Fruit fly (Drosophila melanogaster) whole organism, embryonic: ENCODE data around the gene Vps2.

Experiments used
- CG1024 ChIP-seq: fragments of 200-800 bp; sonication (Bioruptor generic); IDR thresholded peaks from 2 replicates; pipeline ENCODE4 v1.3.6; 2022; ENCODE audit warnings: missing biosample characterization, missing genetic modification characterization
- CG10366 ChIP-seq: fragments of 200-800 bp; sonication (Bioruptor generic); IDR thresholded peaks from 2 replicates; pipeline ENCODE4 v1.3.6; 2022; ENCODE audit warnings: missing biosample characterization, missing genetic modification characterization
- CG10979 ChIP-seq: fragments of 200-800 bp; sonication (Bioruptor generic); optimal IDR thresholded peaks from 2 replicates; lab custom pipeline; 2018; ENCODE audit warnings: missing biosample characterization, mild to moderate bottlenecking, missing genetic modification characterization, moderate library complexity
- CG11560 ChIP-seq: fragments of 200-800 bp; sonication (Bioruptor generic); IDR thresholded peaks from 3 replicates; pipeline ENCODE4 v1.3.6; 2022; ENCODE audit warnings: missing biosample characterization, missing genetic modification characterization
- CG12942 ChIP-seq: fragments of 200-800 bp; sonication (Bioruptor generic); optimal IDR thresholded peaks from 3 replicates; lab custom pipeline; 2016; ENCODE audit warnings: missing biosample characterization, missing genetic modification characterization
- CG14050 ChIP-seq: fragments of 200-800 bp; sonication (Bioruptor generic); IDR thresholded peaks from 3 replicates; pipeline ENCODE4 v1.3.6; 2022; ENCODE audit warnings: missing biosample characterization, missing genetic modification characterization
- CG17612 ChIP-seq: fragments of 200-800 bp; sonication (Bioruptor generic); IDR thresholded peaks from 2 replicates; pipeline ENCODE4 v1.3.6; 2022; ENCODE audit warnings: missing biosample characterization, missing genetic modification characterization
- CG17802 ChIP-seq: fragments of 200-800 bp; sonication (Bioruptor generic); optimal IDR thresholded peaks from 2 replicates; lab custom pipeline; 2018; ENCODE audit warnings: missing biosample characterization, mild to moderate bottlenecking, missing genetic modification characterization, moderate library complexity
- CG1792 ChIP-seq: fragments of 200-800 bp; sonication (Bioruptor generic); optimal IDR thresholded peaks from 2 replicates; lab custom pipeline; 2016; ENCODE audit warnings: missing biosample characterization, missing genetic modification characterization
- CG18764 ChIP-seq: fragments of 200-800 bp; sonication (Bioruptor generic); optimal IDR thresholded peaks from 3 replicates; lab custom pipeline; 2016; ENCODE audit warnings: missing biosample characterization, missing genetic modification characterization
- CG2120 ChIP-seq: fragments of 200-800 bp; sonication (Bioruptor generic); optimal IDR thresholded peaks from 3 replicates; lab custom pipeline; 2016; ENCODE audit warnings: missing biosample characterization, missing genetic modification characterization
- CG2875 ChIP-seq: fragments of 200-800 bp; sonication (Bioruptor generic); optimal IDR thresholded peaks from 2 replicates; lab custom pipeline; 2017; ENCODE audit warnings: missing biosample characterization, mild to moderate bottlenecking, missing genetic modification characterization, missing genetic modification reagents
- CG31388 ChIP-seq: fragments of 200-800 bp; sonication (Bioruptor generic); optimal IDR thresholded peaks from 2 replicates; lab custom pipeline; 2016; ENCODE audit warnings: missing biosample characterization, missing genetic modification characterization
- CG31441 ChIP-seq: fragments of 200-800 bp; sonication (Bioruptor generic); IDR thresholded peaks from 2 replicates; pipeline ENCODE4 v1.3.6; 2022; ENCODE audit warnings: missing biosample characterization, missing genetic modification characterization
- CG32532 ChIP-seq: fragments of 200-800 bp; sonication (Bioruptor generic); IDR thresholded peaks from 2 replicates; pipeline ENCODE4 v1.3.6; 2022; ENCODE audit warnings: missing biosample characterization, missing genetic modification characterization
- CG34376 ChIP-seq: fragments of 200-800 bp; sonication (Bioruptor generic); optimal IDR thresholded peaks from 2 replicates; lab custom pipeline; 2018; ENCODE audit warnings: missing biosample characterization, mild to moderate bottlenecking, missing genetic modification characterization
- CG34422 ChIP-seq: fragments of 200-800 bp; sonication (Bioruptor generic); IDR thresholded peaks from 3 replicates; pipeline ENCODE4 v1.3.6; 2022; ENCODE audit warnings: missing biosample characterization, missing genetic modification characterization
- CG6175 ChIP-seq: fragments of 200-800 bp; sonication (Bioruptor generic); IDR thresholded peaks from 3 replicates; pipeline ENCODE4 v1.3.6; 2022; ENCODE audit warnings: missing biosample characterization, missing genetic modification characterization
- CG7372 ChIP-seq: fragments of 200-800 bp; sonication (Bioruptor generic); IDR thresholded peaks from 2 replicates; pipeline ENCODE4 v1.3.6; 2022; ENCODE audit warnings: missing biosample characterization, missing genetic modification characterization
- CG7987 ChIP-seq: fragments of 200-800 bp; sonication (Bioruptor generic); optimal IDR thresholded peaks from 2 replicates; lab custom pipeline; 2018; ENCODE audit warnings: missing biosample characterization, mild to moderate bottlenecking, missing genetic modification characterization, moderate library complexity
- CG9215 ChIP-seq: fragments of 200-800 bp; sonication (Bioruptor generic); IDR thresholded peaks from 2 replicates; pipeline ENCODE4 v1.3.6; 2022; ENCODE audit warnings: missing biosample characterization, missing genetic modification characterization
- Dref ChIP-seq: fragments of 200-800 bp; sonication (Bioruptor generic); IDR thresholded peaks from 2 replicates; pipeline ENCODE4 v1.3.6; 2022; ENCODE audit warnings: missing biosample characterization, missing genetic modification characterization
- HLH4C ChIP-seq: fragments of 200-800 bp; sonication (Bioruptor generic); IDR thresholded peaks from 3 replicates; pipeline ENCODE4 v1.3.6; 2022; ENCODE audit warnings: missing biosample characterization, missing genetic modification characterization; ENCODE audit not compliant: partially characterized antibody
- Hr3 ChIP-seq: fragments of 200-800 bp; sonication (Bioruptor generic); optimal IDR thresholded peaks from 3 replicates; lab custom pipeline; 2016; ENCODE audit warnings: missing biosample characterization, missing genetic modification characterization
- MTF-1 ChIP-seq: fragments of 200-800 bp; sonication (Bioruptor generic); optimal IDR thresholded peaks from 2 replicates; lab custom pipeline; 2018; ENCODE audit warnings: missing biosample characterization, mild to moderate bottlenecking, missing genetic modification characterization, borderline replicate concordance
- Med ChIP-seq: fragments of 200-800 bp; sonication (Bioruptor generic); peaks from one replicate; lab custom pipeline; 2016; ENCODE audit warnings: missing biosample characterization, missing genetic modification characterization, mild to moderate bottlenecking, inconsistent platforms, moderate library complexity
- Nf-YB ChIP-seq: fragments of 200-800 bp; sonication (Bioruptor generic); optimal IDR thresholded peaks from 3 replicates; lab custom pipeline; 2019; ENCODE audit warnings: missing biosample characterization, mild to moderate bottlenecking, missing genetic modification characterization, moderate library complexity
- Ravus ChIP-seq: fragments of 200-800 bp; sonication (Bioruptor generic); IDR thresholded peaks from 2 replicates; pipeline ENCODE4 v1.3.6; 2022; ENCODE audit warnings: missing biosample characterization, missing genetic modification characterization
- Rfx ChIP-seq: fragments of 200-800 bp; sonication (Bioruptor generic); IDR thresholded peaks from 2 replicates; pipeline ENCODE4 v1.3.6; 2022; ENCODE audit warnings: missing biosample characterization, missing genetic modification characterization
- Sry-β ChIP-seq: fragments of 200-800 bp; sonication (Bioruptor generic); optimal IDR thresholded peaks from 2 replicates; lab custom pipeline; 2018; ENCODE audit warnings: missing biosample characterization, mild to moderate bottlenecking, missing genetic modification characterization, moderate library complexity
- ara ChIP-seq: fragments of 200-800 bp; sonication (Bioruptor generic); IDR thresholded peaks from 2 replicates; pipeline ENCODE4 v1.3.6; 2022; ENCODE audit warnings: missing biosample characterization, missing genetic modification characterization
- bcd ChIP-seq: fragments of 200-800 bp; sonication (Bioruptor generic); optimal IDR thresholded peaks from 2 replicates; lab custom pipeline; 2017; ENCODE audit warnings: missing biosample characterization, mild to moderate bottlenecking, missing genetic modification characterization
- btn ChIP-seq: fragments of 200-800 bp; sonication (Bioruptor generic); optimal IDR thresholded peaks from 2 replicates; lab custom pipeline; 2016; ENCODE audit warnings: missing biosample characterization, missing genetic modification characterization
- cad ChIP-seq: fragments of >200 bp; optimal IDR thresholded peaks from 2 replicates; lab custom pipeline; 2017; ENCODE audit warnings: missing biosample characterization, missing genetic modification characterization
- dmrt11E ChIP-seq: fragments of 200-800 bp; sonication (Bioruptor generic); optimal IDR thresholded peaks from 3 replicates; lab custom pipeline; 2018; ENCODE audit warnings: missing biosample characterization, mild to moderate bottlenecking, missing genetic modification characterization, moderate library complexity
- gem ChIP-seq: fragments of 200-800 bp; sonication (Bioruptor generic); optimal IDR thresholded peaks from 2 replicates; lab custom pipeline; 2019; ENCODE audit warnings: missing biosample characterization, mild to moderate bottlenecking, missing genetic modification characterization, moderate library complexity
- gsb ChIP-seq: fragments of 200-800 bp; sonication (Bioruptor generic); IDR thresholded peaks from 2 replicates; pipeline ENCODE4 v1.3.6; 2022; ENCODE audit warnings: missing biosample characterization, missing genetic modification characterization
- hb ChIP-seq: fragments of 200-800 bp; sonication (Bioruptor generic); IDR thresholded peaks from 3 replicates; pipeline ENCODE4 v1.3.6; 2022; ENCODE audit warnings: missing biosample characterization, missing genetic modification characterization; ENCODE audit not compliant: partially characterized antibody
- jing ChIP-seq: fragments of 200-800 bp; sonication (Bioruptor generic); optimal IDR thresholded peaks from 2 replicates; lab custom pipeline; 2018; ENCODE audit warnings: missing biosample characterization, mild to moderate bottlenecking, missing genetic modification characterization
- mirr ChIP-seq: fragments of 200-800 bp; sonication (Bioruptor generic); optimal IDR thresholded peaks from 3 replicates; lab custom pipeline; 2018; ENCODE audit warnings: missing biosample characterization, mild to moderate bottlenecking, missing genetic modification characterization
- nau ChIP-seq: fragments of 200-800 bp; sonication (Bioruptor generic); optimal IDR thresholded peaks from 3 replicates; lab custom pipeline; 2017; ENCODE audit warnings: missing biosample characterization, mild to moderate bottlenecking, missing genetic modification characterization, missing genetic modification reagents
- peb ChIP-seq: fragments of 200-800 bp; sonication (Bioruptor generic); IDR thresholded peaks from 2 replicates; pipeline ENCODE4 v1.3.6; 2022; ENCODE audit warnings: missing biosample characterization, missing genetic modification characterization
- pita ChIP-seq: fragments of 200-800 bp; sonication (Bioruptor generic); optimal IDR thresholded peaks from 2 replicates; lab custom pipeline; 2017; ENCODE audit warnings: missing biosample characterization, mild to moderate bottlenecking, missing genetic modification characterization
- pnt ChIP-seq: fragments of 200-800 bp; sonication (Bioruptor generic); optimal IDR thresholded peaks from 3 replicates; lab custom pipeline; 2016; ENCODE audit warnings: missing biosample characterization, missing genetic modification characterization
- pum ChIP-seq: fragments of 200-800 bp; sonication (Bioruptor generic); optimal IDR thresholded peaks from 2 replicates; lab custom pipeline; 2016; ENCODE audit warnings: missing biosample characterization, missing genetic modification characterization
- pzg ChIP-seq: fragments of 200-800 bp; sonication (Bioruptor generic); optimal IDR thresholded peaks from 3 replicates; lab custom pipeline; 2018; ENCODE audit warnings: missing biosample characterization, mild to moderate bottlenecking, missing genetic modification characterization, moderate library complexity
- sens-2 ChIP-seq: fragments of 200-800 bp; sonication (Bioruptor generic); IDR thresholded peaks from 2 replicates; pipeline ENCODE4 v1.3.6; 2022; ENCODE audit warnings: missing biosample characterization, missing genetic modification characterization
- vnd ChIP-seq: fragments of 200-800 bp; sonication (Bioruptor generic); IDR thresholded peaks from 3 replicates; pipeline ENCODE4 v1.3.6; 2022; ENCODE audit warnings: missing biosample characterization, missing genetic modification characterization; ENCODE audit not compliant: partially characterized antibody
- wor ChIP-seq: fragments of 200-800 bp; sonication (Bioruptor generic); IDR thresholded peaks from 2 replicates; pipeline ENCODE4 v1.3.6; 2022; ENCODE audit warnings: missing biosample characterization, missing genetic modification characterization

The Vps2 gene

dm6 chr3R:26017771-26018731 lies 34.6 kb upstream of the Vps2 start (continued):
- TF ChIP-seq CG18764 (GFP tag; lab: Kevin White, UChicago), result peak; percentile 35
- TF ChIP-seq CG7987, result no peak
- TF ChIP-seq wor (GFP tag; lab: Robert Waterston, UW), result peak; percentile 43; the same call in 1 of the 2 replicates
- TF ChIP-seq CG7372 (GFP tag; lab: Robert Waterston, UW), result peak; percentile 31; the same call in 1 of the 2 replicates
- no peak for TF ChIP-seq cad (GFP tag; lab: Kevin White, UChicago)
- TF ChIP-seq dmrt11E, result peak; percentile 99
- no peak for TF ChIP-seq CG2120
- TF ChIP-seq bcd (GFP tag; lab: Kevin White, UChicago), result peak; percentile 62
- no peak for TF ChIP-seq CG9215 (GFP tag; lab: Robert Waterston, UW)
- peak; percentile 76; the same call in 1 of the 2 replicates for TF ChIP-seq ara (GFP tag; lab: Robert Waterston, UW)
- no peak for TF ChIP-seq gsb (GFP tag; lab: Robert Waterston, UW)
- TF ChIP-seq CG11560 (tag; lab: Robert Waterston, UW), result no peak
- no peak for TF ChIP-seq btn (GFP tag; lab: Kevin White, UChicago)
- peak; percentile 96 for TF ChIP-seq CG31441 (GFP tag; lab: Robert Waterston, UW)
- peak; percentile 97 for TF ChIP-seq CG10979 (tag; lab: Kevin White, UChicago)
- TF ChIP-seq pnt (GFP tag; lab: Kevin White, UChicago), result no peak
- no peak for TF ChIP-seq vnd (GFP tag; lab: Robert Waterston, UW)
- TF ChIP-seq Ravus (GFP tag; lab: Robert Waterston, UW), result no peak
- TF ChIP-seq CG1024 (GFP tag; lab: Robert Waterston, UW), result no peak
- TF ChIP-seq MTF-1 (GFP tag; lab: Kevin White, UChicago), result no peak
- TF ChIP-seq pita (GFP tag; lab: Kevin White, UChicago), result no peak
- no peak for TF ChIP-seq hb (GFP tag; lab: Robert Waterston, UW)
- TF ChIP-seq Hr3 (GFP tag; lab: Kevin White, UChicago), result peak; percentile 72
- peak; percentile 10 for TF ChIP-seq CG17802
- no peak for TF ChIP-seq Med (GFP tag; lab: Kevin White, UChicago)
- TF ChIP-seq CG31388 (GFP tag; lab: Kevin White, UChicago), result peak; percentile 4
- TF ChIP-seq pzg (GFP tag; lab: Kevin White, UChicago), result no peak
- TF ChIP-seq CG32532 (GFP tag; lab: Robert Waterston, UW), result no peak; the same call in 1 of the 2 replicates
- TF ChIP-seq CG14050 (GFP tag; lab: Robert Waterston, UW), result no peak; the same call in 2 of the 3 replicates
- TF ChIP-seq CG17612 (GFP tag; lab: Robert Waterston, UW), result no peak
- TF ChIP-seq mirr (GFP tag; lab: Kevin White, UChicago), result no peak
- TF ChIP-seq sens-2 (GFP tag; lab: Robert Waterston, UW), result 0 out of 2 replicates have a peak, but pooled peaks have one; percentile 40
- no peak for TF ChIP-seq HLH4C (GFP tag; lab: Robert Waterston, UW)
- no peak for TF ChIP-seq CG6175
- peak; percentile 34 for TF ChIP-seq jing (GFP tag; lab: Kevin White, UChicago)
- peak; percentile 55 for TF ChIP-seq nau (GFP tag; lab: Kevin White, UChicago)
- no peak for TF ChIP-seq Rfx (GFP tag; lab: Robert Waterston, UW)
- peak; percentile 43; the same call in 1 of the 2 replicates for TF ChIP-seq peb (GFP tag; lab: Robert Waterston, UW)
- TF ChIP-seq gem (tag; lab: Kevin White, UChicago), result peak; percentile 95
- TF ChIP-seq CG12942 (GFP tag; lab: Kevin White, UChicago), result peak; percentile 47
- TF ChIP-seq Dref (GFP tag; lab: Robert Waterston, UW), result no peak
- no peak for TF ChIP-seq CG34376 (GFP tag; lab: Kevin White, UChicago)
- TF ChIP-seq Sry-β (GFP tag; lab: Kevin White, UChicago), result no peak
- TF ChIP-seq CG2875, result peak; percentile 86
- no peak for TF ChIP-seq CG1792 (GFP tag; lab: Kevin White, UChicago)
- TF ChIP-seq Nf-YB, result peak; percentile 78
- peak; percentile 34 for TF ChIP-seq CG10366
- no peak for TF ChIP-seq pum (GFP tag; lab: Kevin White, UChicago)
- peak; percentile 43; the same call in 2 of the 3 replicates for TF ChIP-seq CG34422 (GFP tag; lab: Robert Waterston, UW)
